Worm (Caenorhabditis elegans): ENCODE data around the gene F14F8.14.

DNA sequence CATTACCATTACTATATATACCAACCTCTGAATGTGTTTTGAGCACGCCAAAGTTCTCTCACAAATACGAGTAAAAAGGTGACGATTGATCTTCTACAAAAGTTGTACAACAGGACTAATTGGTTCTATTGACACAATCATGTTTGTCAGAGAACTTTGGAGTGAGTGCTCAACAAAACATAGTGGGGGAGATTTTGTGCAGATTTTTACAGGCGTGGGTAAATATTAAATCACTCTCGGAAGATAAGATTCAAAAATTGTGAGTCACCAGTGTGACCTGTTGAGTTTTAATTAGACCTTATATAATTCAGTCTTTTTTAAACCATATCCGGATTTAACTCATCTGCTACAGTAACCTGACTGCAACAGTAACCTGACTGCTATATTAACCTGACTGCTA lies 5.7 kb upstream of the F14F8.14 start, which contains the start of gene F14F8.8:
- TF ChIP-seq W03F9.2 (tag; optimal IDR thresholded peaks at IDR 0.05) (no peak), him-1 (tag; optimal IDR thresholded peaks at IDR 0.05) (no peak), dao-5 (tag; optimal IDR thresholded peaks at IDR 0.05) (no peak)

Data from whole organism, L4/young adult.